Worm (Caenorhabditis elegans): ENCODE results near the gene T07D4.2.

DNA sequence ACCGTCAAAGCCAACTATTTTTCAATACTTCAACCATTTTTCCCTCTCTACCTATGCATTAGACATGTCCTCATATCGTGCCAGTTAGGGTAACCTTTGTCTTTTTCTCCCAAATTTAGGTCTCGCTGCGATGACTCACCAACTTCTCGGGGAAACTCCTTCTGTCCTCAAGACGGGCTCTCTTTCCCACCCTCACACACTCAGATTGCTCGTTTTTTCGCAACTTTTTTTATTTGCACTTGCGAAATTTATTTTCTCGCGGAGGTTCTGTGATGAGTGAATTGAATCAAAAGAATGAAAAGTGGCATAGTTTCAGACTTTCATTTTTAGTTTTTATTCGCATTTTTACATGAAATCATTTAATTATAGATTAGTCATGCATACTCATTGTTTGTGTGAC, 46.6 kb upstream of the T07D4.2 start:
- no peak for TF ChIP-seq tbx-2 (tag; optimal IDR thresholded peaks at IDR 0.05)
- no peak for TF ChIP-seq unc-86 (tag; optimal IDR thresholded peaks at IDR 0.05)
- TF ChIP-seq hlh-17 (GFP tag; optimal IDR thresholded peaks at IDR 0.05; ENCODE audit: borderline replicate concordance): no peak

All from whole organism, L1 larva.